Worm (Caenorhabditis elegans): ENCODE results near the gene R10E8.5.
"Not testable (repeated sequence)": the region's sequence is repeated elsewhere in the genome, so short reads cannot be mapped to it uniquely, and the experiment has no call there.

Gene R10E8.5

ce11 chrV:18290642-18291041 lies 36.1 kb downstream of the R10E8.5 start, which contains the start of gene Y51A2A.4:
Y51A2A.4 (plus strand) TSS chrV:18290942.
- TF ChIP-seq fkh-6 (tag; optimal IDR thresholded peaks at IDR 0.05) = no peak
- no peak for TF ChIP-seq pag-3 (tag; optimal IDR thresholded peaks at IDR 0.05; ENCODE audit: borderline replicate concordance)
- TF ChIP-seq ceh-48 (tag; optimal IDR thresholded peaks at IDR 0.05) = no peak
- no peak for TF ChIP-seq F13H6.1 (tag; optimal IDR thresholded peaks at IDR 0.05)
- no peak for TF ChIP-seq rnt-1 (tag; optimal IDR thresholded peaks at IDR 0.05)

ce11 chrV:18292295-18292694 lies 37.7 kb downstream of the R10E8.5 start, which contains the start of gene Y51A2A.12:
Y51A2A.12 (plus strand) TSS chrV:18292595.
- TF ChIP-seq C08G9.2 (tag; optimal IDR thresholded peaks at IDR 0.05) (no peak), hlh-6 (tag; optimal IDR thresholded peaks at IDR 0.05) (no peak), ttx-3 (tag; optimal IDR thresholded peaks at IDR 0.05) (no peak), unc-3 (GFP tag; conservative IDR thresholded peaks at IDR 0.05) (no peak), unc-3 (tag; optimal IDR thresholded peaks at IDR 0.05) (no peak), sox-4 (tag; optimal IDR thresholded peaks at IDR 0.05) (no peak)

ce11 chrV:18298506-18298905 lies 43.9 kb downstream of the R10E8.5 start, which contains the start of gene Y51A2A.5:
Y51A2A.5 (plus strand) TSS chrV:18298806.
- TF ChIP-seq F13H6.1 (tag; optimal IDR thresholded peaks at IDR 0.05) (no peak), ceh-45 (GFP tag; IDR thresholded peaks at IDR 0.05) (no peak), dmd-4 (tag; optimal IDR thresholded peaks at IDR 0.05; ENCODE audit: borderline replicate concordance) (no peak), ceh-18 (tag; optimal IDR thresholded peaks at IDR 0.05) (no peak), hlh-30 (tag; optimal IDR thresholded peaks at IDR 0.05; ENCODE audit: insufficient read depth) (no peak), K09A11.1 (tag; optimal IDR thresholded peaks at IDR 0.05; ENCODE audit: insufficient read depth) (no peak), hlh-15 (tag; optimal IDR thresholded peaks at IDR 0.05) (no peak), ttx-3 (tag; optimal IDR thresholded peaks at IDR 0.05) (no peak), rnt-1 (tag; optimal IDR thresholded peaks at IDR 0.05) (no peak), odd-2 (tag; optimal IDR thresholded peaks at IDR 0.05) (no peak), ceh-31 (tag; optimal IDR thresholded peaks at IDR 0.05) (no peak), ceh-24 (tag; optimal IDR thresholded peaks at IDR 0.05) (no peak), unc-3 (GFP tag; conservative IDR thresholded peaks at IDR 0.05) (no peak), unc-3 (tag; optimal IDR thresholded peaks at IDR 0.05) (no peak)

- no peak for TF ChIP-seq ztf-16 (tag; optimal IDR thresholded peaks at IDR 0.05)
- no peak for TF ChIP-seq pros-1 (tag; optimal IDR thresholded peaks at IDR 0.05)
- no peak for TF ChIP-seq sox-4 (tag; optimal IDR thresholded peaks at IDR 0.05)
- TF ChIP-seq T23F11.4 (GFP tag; optimal IDR thresholded peaks at IDR 0.05) = no peak
- TF ChIP-seq sox-2 (GFP tag; IDR thresholded peaks at IDR 0.05) = no peak
- no peak for TF ChIP-seq fax-1 (tag; optimal IDR thresholded peaks at IDR 0.05)
- no peak for TF ChIP-seq fkh-10 (GFP tag; optimal IDR thresholded peaks at IDR 0.05)
- TF ChIP-seq ceh-24 (tag; optimal IDR thresholded peaks at IDR 0.05) = no peak
Observed at ce11 chrV:18299313-18299712, 44.7 kb downstream of the R10E8.5 start.

ce11 chrV:18302414-18302813 lies 47.8 kb downstream of the R10E8.5 start, which contains the start of gene Y51A2A.6:
Y51A2A.6 (plus strand) TSS chrV:18302714.
- TF ChIP-seq ets-4, hlh-8, dve-1 (tag; optimal IDR thresholded peaks at IDR 0.05): not testable (repeated sequence)

Measured in whole organism, late embryonic.